Fruit fly (Drosophila melanogaster): ENCODE measurements around the gene CG31917.

The CG31917 gene

dm6 chr2L:4971329-4971798 lies 39.3 kb downstream of the CG31917 start, which contains the start of gene CG14043 (continued):
- TF ChIP-seq HHEX (GFP tag; optimal IDR thresholded peaks at IDR 0.05) (no peak), CG30403 (GFP tag; optimal IDR thresholded peaks at IDR 0.05) (peak; percentile 48), CG4360 (GFP tag; IDR thresholded peaks at IDR 0.05) (no peak), Ada2b (GFP tag; IDR thresholded peaks at IDR 0.05) (no peak), sens-2 (GFP tag; IDR thresholded peaks at IDR 0.05) (no peak), Mes4 (GFP tag; optimal IDR thresholded peaks at IDR 0.05) (no peak), Spps (tag; optimal IDR thresholded peaks at IDR 0.05) (peak; percentile 9), crol (GFP tag; IDR thresholded peaks at IDR 0.05) (no peak), lbe (GFP tag; optimal IDR thresholded peaks at IDR 0.05) (no peak), Dref (GFP tag; IDR thresholded peaks at IDR 0.05) (peak; percentile 36; the same call in 1 of the 2 replicates), CHES-1-like (GFP tag; optimal IDR thresholded peaks at IDR 0.05) (peak; percentile 63), CG2202 (tag; optimal IDR thresholded peaks at IDR 0.05) (no peak), Side (GFP tag; optimal IDR thresholded peaks at IDR 0.05) (no peak), CG34376 (GFP tag; optimal IDR thresholded peaks at IDR 0.05) (no peak), CG17829 (tag; optimal IDR thresholded peaks at IDR 0.05) (peak; percentile 51), NfI (GFP tag; optimal IDR thresholded peaks at IDR 0.05) (no peak), CG8924 (tag; optimal IDR thresholded peaks at IDR 0.05) (peak; percentile 66), CG1024 (GFP tag; IDR thresholded peaks at IDR 0.05) (no peak), CG3838 (GFP tag; optimal IDR thresholded peaks at IDR 0.05) (no peak), CG7745 (tag; optimal IDR thresholded peaks at IDR 0.05) (no peak), CG2875 (GFP tag; optimal IDR thresholded peaks at IDR 0.05) (no peak), sens (GFP tag) (peak; percentile 85), en (GFP tag; optimal IDR thresholded peaks at IDR 0.05) (no peak), chinmo (GFP tag; IDR thresholded peaks at IDR 0.05; ENCODE audit: partially characterized antibody) (no peak), kni (GFP tag; optimal IDR thresholded peaks at IDR 0.05) (no peak), Ravus (GFP tag; IDR thresholded peaks at IDR 0.05) (no peak), CG9215 (GFP tag; IDR thresholded peaks at IDR 0.05) (no peak), C15 (GFP tag; IDR thresholded peaks at IDR 0.05) (no peak), CG15073 (GFP tag; optimal IDR thresholded peaks at IDR 0.05) (no peak), aop (GFP tag; IDR thresholded peaks at IDR 0.05) (no peak), CG6791 (GFP tag; IDR thresholded peaks at IDR 0.05; ENCODE audit: partially characterized antibody) (no peak), E2f1 (GFP tag; IDR thresholded peaks at IDR 0.05) (no peak), Sox100B (GFP tag; optimal IDR thresholded peaks at IDR 0.05) (no peak), CG9817 (tag; optimal IDR thresholded peaks at IDR 0.05) (peak; percentile 13), nmo (GFP tag; optimal IDR thresholded peaks at IDR 0.05) (peak; percentile 80), BtbVII (GFP tag; optimal IDR thresholded peaks at IDR 0.05) (no peak), CG9437 (GFP tag; optimal IDR thresholded peaks at IDR 0.05) (no peak), tup (GFP tag; optimal IDR thresholded peaks at IDR 0.05) (no peak), caup (GFP tag; optimal IDR thresholded peaks at IDR 0.05; ENCODE audit: severe bottlenecking) (no peak), CkIIα-i1 (GFP tag; IDR thresholded peaks at IDR 0.05) (no peak), Fer1 (GFP tag; optimal IDR thresholded peaks at IDR 0.05) (no peak), sqz (GFP tag; optimal IDR thresholded peaks at IDR 0.05) (no peak), dimm (GFP tag; IDR thresholded peaks at IDR 0.05) (no peak), hth (optimal IDR thresholded peaks at IDR 0.05) (no peak), CG10979 (tag; optimal IDR thresholded peaks at IDR 0.05) (no peak), vvl (GFP tag; IDR thresholded peaks at IDR 0.05) (no peak), repo (GFP tag; optimal IDR thresholded peaks at IDR 0.05) (no peak), CG1603 (tag; optimal IDR thresholded peaks at IDR 0.05) (peak; percentile 45), sim (GFP tag; IDR thresholded peaks at IDR 0.05) (no peak), ase (GFP tag; IDR thresholded peaks at IDR 0.05) (no peak), hb (GFP tag; IDR thresholded peaks at IDR 0.05; ENCODE audit: partially characterized antibody) (no peak), exex (tag; optimal IDR thresholded peaks at IDR 0.05) (no peak)

Measured in whole organism, embryonic.